Worm (Caenorhabditis elegans) whole organism, L2 larva: ENCODE measurements around the gene C05D10.4.

Experiments
- ama-1 ChIP-seq: fragments of 150-350 bp; optimal IDR thresholded peaks from 2 replicates; lab custom pipeline; 2018; ENCODE audit warnings: inconsistent platforms
- lsy-2 ChIP-seq, 2 experiments: fragments of 150-350 bp in 1 of 2; sonication (generic microtip) in 1 of 2; optimal IDR thresholded peaks; 2 replicates each; lab custom pipeline; 2014 to 2017; ENCODE audit warnings: missing biosample characterization in 2 of 2, missing genetic modification characterization in 2 of 2
- nhr-11 ChIP-seq: fragments of 150-350 bp; optimal IDR thresholded peaks from 2 replicates; lab custom pipeline; 2014; ENCODE audit warnings: missing biosample characterization, missing genetic modification characterization
- snpc-4 ChIP-seq: fragments of 150-350 bp; optimal IDR thresholded peaks from 2 replicates; lab custom pipeline; 2014; ENCODE audit warnings: missing biosample characterization, missing genetic modification characterization
- unc-62 ChIP-seq: fragments of 150-350 bp; optimal IDR thresholded peaks from 2 replicates; lab custom pipeline; 2014; ENCODE audit warnings: missing biosample characterization, missing genetic modification reagents, missing genetic modification characterization
- zag-1 ChIP-seq: fragments of 150-350 bp; optimal IDR thresholded peaks from 2 replicates; lab custom pipeline; 2014; ENCODE audit warnings: missing biosample characterization, missing genetic modification characterization

DNA sequence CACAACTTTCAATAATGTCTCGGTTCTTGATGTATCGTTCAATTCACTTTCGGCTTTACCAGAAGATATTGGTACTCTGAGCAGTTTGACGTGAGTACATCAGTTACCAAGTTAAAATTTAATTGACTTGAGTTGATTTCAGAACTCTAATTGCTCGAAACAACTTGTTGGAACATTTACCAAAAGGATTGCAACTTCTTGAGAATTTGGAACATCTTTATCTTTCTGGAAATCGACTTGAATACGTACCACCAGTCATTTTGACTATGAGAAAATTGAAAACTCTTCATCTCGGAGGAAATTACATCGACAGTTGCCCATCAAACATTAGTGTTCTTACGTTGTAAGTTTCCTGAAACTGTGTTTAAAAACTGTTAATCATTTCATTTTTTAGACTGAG lies 44.1 kb upstream of the C05D10.4 start:
- TF ChIP-seq snpc-4 (tag; lab: Kevin White, UChicago) (no peak), zag-1 (tag; lab: Kevin White, UChicago) (no peak), nhr-11 (tag; lab: Kevin White, UChicago) (no peak), lsy-2 (tag; optimal IDR thresholded peaks at IDR 0.05; lab: Kevin White, UChicago) (no peak), unc-62 (GFP tag; lab: Kevin White, UChicago) (no peak), ama-1 (lab: Kevin White, UChicago) (no peak)
